Fruit fly (Drosophila melanogaster) whole organism, wandering third instar larva: ENCODE results near the gene Adsl.
A peak's percentile ranks its signal among the peaks of the same experiment; 100 is the strongest.

Experiments
- Abd-B ChIP-seq: fragments of >200 bp; optimal IDR thresholded peaks from 2 replicates; lab custom pipeline; 2017; ENCODE audit warnings: missing biosample characterization, missing genetic modification characterization
- CG32264 ChIP-seq: fragments of 200-800 bp; sonication (Bioruptor generic); optimal IDR thresholded peaks from 2 replicates; lab custom pipeline; 2016; ENCODE audit warnings: missing biosample characterization, missing genetic modification characterization
- CG9705 ChIP-seq: fragments of 200-800 bp; sonication (Bioruptor generic); optimal IDR thresholded peaks from 2 replicates; lab custom pipeline; 2018; ENCODE audit warnings: missing biosample characterization, mild to moderate bottlenecking, missing genetic modification characterization
- CrebA ChIP-seq: fragments of 200-800 bp; sonication (Bioruptor generic); optimal IDR thresholded peaks from 2 replicates; lab custom pipeline; 2016; ENCODE audit warnings: missing biosample characterization, mild to moderate bottlenecking, missing genetic modification characterization, borderline replicate concordance
- Dfd ChIP-seq: fragments of >200 bp; optimal IDR thresholded peaks from 2 replicates; lab custom pipeline; 2017; ENCODE audit warnings: missing biosample characterization, missing genetic modification characterization
- Dif ChIP-seq: fragments of 200-275, 200-300 bp; sonication (Bioruptor generic); optimal IDR thresholded peaks from 2 replicates; lab custom pipeline; 2018; ENCODE audit warnings: missing biosample characterization, missing genetic modification characterization; ENCODE audit not compliant: partially characterized antibody
- GATAd ChIP-seq: sonication (Bioruptor generic); optimal IDR thresholded peaks from 2 replicates; lab custom pipeline; 2016; ENCODE audit warnings: missing biosample characterization, missing genetic modification characterization
- HLH106 ChIP-seq: fragments of 200-800 bp; optimal IDR thresholded peaks from 3 replicates; lab custom pipeline; 2019; ENCODE audit warnings: missing biosample characterization, mild to moderate bottlenecking, missing genetic modification characterization, moderate library complexity
- Hnf4 ChIP-seq: fragments of 200-800 bp; sonication (Bioruptor generic); optimal IDR thresholded peaks from 2 replicates; lab custom pipeline; 2016; ENCODE audit warnings: missing biosample characterization, mild to moderate bottlenecking, missing genetic modification characterization
- Hr78 ChIP-seq: fragments of >200 bp; optimal IDR thresholded peaks from 2 replicates; lab custom pipeline; 2017; ENCODE audit warnings: missing biosample characterization, missing genetic modification characterization
- Hr83 ChIP-seq: fragments of 200-300 bp; sonication (Bioruptor generic); optimal IDR thresholded peaks from 2 replicates; lab custom pipeline; 2016; ENCODE audit warnings: missing biosample characterization, mild to moderate bottlenecking, missing genetic modification characterization, moderate library complexity; ENCODE audit not compliant: poor library complexity, severe bottlenecking
- Jra ChIP-seq: sonication (Bioruptor generic); optimal IDR thresholded peaks from 2 replicates; lab custom pipeline; 2016; ENCODE audit warnings: missing biosample characterization, missing genetic modification characterization
- Mio ChIP-seq: sonication (Bioruptor generic); optimal IDR thresholded peaks from 2 replicates; lab custom pipeline; 2016; ENCODE audit warnings: missing biosample characterization, missing genetic modification characterization
- Myc ChIP-seq: fragments of >200 bp; optimal IDR thresholded peaks from 2 replicates; lab custom pipeline; 2017
- N ChIP-seq: fragments of >200 bp; optimal IDR thresholded peaks from 2 replicates; lab custom pipeline; 2018; ENCODE audit warnings: missing biosample characterization, missing external identifiers, missing genetic modification characterization
- OdsH ChIP-seq: fragments of 200-800 bp; sonication (Bioruptor generic); optimal IDR thresholded peaks from 2 replicates; lab custom pipeline; 2016; ENCODE audit warnings: missing biosample characterization, mild to moderate bottlenecking, missing genetic modification characterization
- Rel ChIP-seq, 2 experiments: fragments of 200-800 bp; sonication (Bioruptor generic) in 1 of 2; optimal IDR thresholded peaks; 2 replicates in 1 of 2; 3 replicates in 1 of 2; lab custom pipeline; 2016 to 2019; ENCODE audit warnings: mild to moderate bottlenecking in 2 of 2, missing biosample characterization in 2 of 2, missing genetic modification characterization in 2 of 2, moderate library complexity in 1 of 2
- Sp1 ChIP-seq: fragments of 200-800 bp; sonication (Bioruptor generic); optimal IDR thresholded peaks from 3 replicates; lab custom pipeline; 2019; ENCODE audit warnings: missing biosample characterization, mild to moderate bottlenecking, missing genetic modification characterization, moderate library complexity
- Vsx2 ChIP-seq: fragments of 200-300, 225-300 bp; sonication (Bioruptor generic); optimal IDR thresholded peaks from 2 replicates; lab custom pipeline; 2018; ENCODE audit warnings: missing biosample characterization, missing genetic modification characterization; ENCODE audit not compliant: partially characterized antibody
- br ChIP-seq: fragments of 200-800 bp; sonication (Bioruptor generic); optimal IDR thresholded peaks from 2 replicates; lab custom pipeline; 2016; ENCODE audit warnings: missing biosample characterization, missing genetic modification characterization
- brk ChIP-seq: fragments of 200-800 bp; sonication (Bioruptor generic); optimal IDR thresholded peaks from 2 replicates; lab custom pipeline; 2016; ENCODE audit warnings: missing biosample characterization, mild to moderate bottlenecking, missing genetic modification characterization
- dl ChIP-seq, 2 experiments: fragments of 175-275, 200-275 bp in 1 of 2; fragments of 200-275 bp in 1 of 2; sonication (Bioruptor generic); optimal IDR thresholded peaks; lab custom pipeline; 2018; ENCODE audit warnings: mild to moderate bottlenecking in 2 of 2, missing biosample characterization in 2 of 2, missing genetic modification characterization in 2 of 2, moderate library complexity in 2 of 2; ENCODE audit not compliant: partially characterized antibody in 2 of 2, insufficient read depth in 1 of 2
- dmrt93B ChIP-seq: fragments of 200-800 bp; sonication (Bioruptor generic); optimal IDR thresholded peaks from 2 replicates; lab custom pipeline; 2018; ENCODE audit warnings: missing biosample characterization, mild to moderate bottlenecking, missing genetic modification characterization
- dsf ChIP-seq: sonication (Bioruptor generic); optimal IDR thresholded peaks from 2 replicates; lab custom pipeline; 2016; ENCODE audit warnings: missing biosample characterization, missing genetic modification characterization, borderline replicate concordance
- ey ChIP-seq: fragments of 200-800 bp; sonication (Bioruptor generic); optimal IDR thresholded peaks from 2 replicates; lab custom pipeline; 2016; ENCODE audit warnings: missing biosample characterization, missing genetic modification characterization
- foxo ChIP-seq, 2 experiments: fragments of 200-800 bp; sonication (Bioruptor generic); optimal IDR thresholded peaks; 2 replicates in 1 of 2; 3 replicates in 1 of 2; lab custom pipeline; 2016 to 2017; ENCODE audit warnings: missing biosample characterization in 2 of 2, missing genetic modification characterization in 2 of 2
- fru ChIP-seq: fragments of 200-800 bp; sonication (Bioruptor generic); optimal IDR thresholded peaks from 3 replicates; lab custom pipeline; 2016; ENCODE audit warnings: missing biosample characterization, mild to moderate bottlenecking, missing genetic modification characterization
- h ChIP-seq: fragments of 200-800 bp; sonication (Bioruptor generic); optimal IDR thresholded peaks from 3 replicates; lab custom pipeline; 2016; ENCODE audit warnings: missing biosample characterization, mild to moderate bottlenecking, missing genetic modification characterization
- jim ChIP-seq: fragments of 175-275, 200-325 bp; sonication (Bioruptor generic); optimal IDR thresholded peaks from 2 replicates; lab custom pipeline; 2016; ENCODE audit warnings: missing biosample characterization, mild to moderate bottlenecking, missing genetic modification characterization
- lola ChIP-seq: fragments of >200 bp; optimal IDR thresholded peaks from 2 replicates; lab custom pipeline; 2017; ENCODE audit warnings: missing biosample characterization, missing genetic modification characterization
- pan ChIP-seq: fragments of >200 bp; optimal IDR thresholded peaks from 2 replicates; lab custom pipeline; 2017
- psq ChIP-seq: fragments of 200-800 bp; sonication (Bioruptor generic); optimal IDR thresholded peaks from 3 replicates; lab custom pipeline; 2017; ENCODE audit warnings: missing biosample characterization, mild to moderate bottlenecking, missing genetic modification characterization, moderate library complexity
- rgr ChIP-seq: fragments of 200-800 bp; sonication (Bioruptor generic); optimal IDR thresholded peaks from 3 replicates; lab custom pipeline; 2016; ENCODE audit warnings: missing biosample characterization, mild to moderate bottlenecking, missing genetic modification characterization
- sage ChIP-seq: fragments of 200-800 bp; sonication (Bioruptor generic); optimal IDR thresholded peaks from 2 replicates; lab custom pipeline; 2016; ENCODE audit warnings: missing biosample characterization, mild to moderate bottlenecking, missing genetic modification characterization
- sv ChIP-seq: fragments of 200-800 bp; sonication (Bioruptor generic); optimal IDR thresholded peaks from 3 replicates; lab custom pipeline; 2016; ENCODE audit warnings: missing biosample characterization, missing genetic modification characterization
- tai ChIP-seq: sonication (Bioruptor generic); optimal IDR thresholded peaks from 2 replicates; lab custom pipeline; 2016; ENCODE audit warnings: missing biosample characterization, missing genetic modification characterization
- usp ChIP-seq: fragments of >200 bp; optimal IDR thresholded peaks from 2 replicates; lab custom pipeline; 2017; ENCODE audit warnings: missing biosample characterization, missing genetic modification characterization
- woc ChIP-seq: sonication (Bioruptor generic); optimal IDR thresholded peaks from 2 replicates; lab custom pipeline; 2016; ENCODE audit warnings: missing biosample characterization, mild to moderate bottlenecking, missing genetic modification characterization

Gene Adsl

dm6 chr3R:17059811-17060169 is 38.9 kb upstream of the Adsl start:
- TF ChIP-seq Dif (GFP tag; lab: Kevin White, UChicago) (peak; percentile 34), Hnf4 (GFP tag; lab: Kevin White, UChicago) (no peak), woc (GFP tag; lab: Kevin White, UChicago) (no peak), CG9705 (GFP tag; lab: Kevin White, UChicago) (no peak), HLH106 (no peak), dl (GFP tag; optimal IDR thresholded peaks at IDR 0.05; lab: Kevin White, UChicago; ENCODE audit: insufficient read depth in 1 of 2, partially characterized antibody in 2 of 2) (peak in 1 of 2 experiments; percentile 27)

- peak; percentile 83 for TF ChIP-seq Hr83
- TF ChIP-seq h (GFP tag; lab: Kevin White, UChicago): peak; percentile 38
- peak; percentile 14 for TF ChIP-seq Hr78
- peak; percentile 24 for TF ChIP-seq br (GFP tag; lab: Kevin White, UChicago)
- TF ChIP-seq CG32264 (GFP tag; lab: Kevin White, UChicago): no peak
- no peak for TF ChIP-seq sage (GFP tag; lab: Kevin White, UChicago)
- peak; percentile 60 for TF ChIP-seq OdsH (GFP tag; lab: Kevin White, UChicago)
- peak; percentile 72 for TF ChIP-seq N
- TF ChIP-seq lola (GFP tag; lab: Kevin White, UChicago): no peak
- peak; percentile 70 for TF ChIP-seq ey (GFP tag; lab: Kevin White, UChicago)
- peak; percentile 12 for TF ChIP-seq CrebA (GFP tag; lab: Kevin White, UChicago)
- TF ChIP-seq woc (GFP tag; lab: Kevin White, UChicago): no peak
- TF ChIP-seq Dfd (GFP tag; lab: Kevin White, UChicago): no peak
- peak; percentile 46 for TF ChIP-seq Jra
- TF ChIP-seq Sp1 (GFP tag; lab: Kevin White, UChicago): peak; percentile 34
- peak; percentile 69 for TF ChIP-seq fru (GFP tag; lab: Kevin White, UChicago)
- TF ChIP-seq usp: no peak
- TF ChIP-seq dsf (GFP tag; lab: Kevin White, UChicago): no peak
- TF ChIP-seq brk (GFP tag; lab: Kevin White, UChicago): peak; percentile 83
- TF ChIP-seq sv (GFP tag; lab: Kevin White, UChicago): no peak
- peak; percentile 23 for TF ChIP-seq Rel (GFP tag; optimal IDR thresholded peaks at IDR 0.05; lab: Kevin White, UChicago)
- TF ChIP-seq Rel (tag; optimal IDR thresholded peaks at IDR 0.05; lab: Kevin White, UChicago): no peak
- TF ChIP-seq foxo (GFP tag; optimal IDR thresholded peaks at IDR 0.05; lab: Kevin White, UChicago): peak in 1 of 2 experiments; percentile 67
- TF ChIP-seq Myc (lab: Kevin White, UChicago): no peak
- peak in 1 of 2 experiments; percentile 58 for TF ChIP-seq dl (GFP tag; optimal IDR thresholded peaks at IDR 0.05; lab: Kevin White, UChicago; ENCODE audit: insufficient read depth in 1 of 2, partially characterized antibody in 2 of 2)
- TF ChIP-seq Mio: no peak
- TF ChIP-seq GATAd: no peak
- peak; percentile 17 for TF ChIP-seq Dif (GFP tag; lab: Kevin White, UChicago)
- TF ChIP-seq Abd-B (GFP tag; lab: Kevin White, UChicago): no peak
- no peak for TF ChIP-seq pan
- peak; percentile 13 for TF ChIP-seq HLH106
- TF ChIP-seq psq: peak; percentile 53
- peak; percentile 48 for TF ChIP-seq rgr (GFP tag; lab: Kevin White, UChicago)
- no peak for TF ChIP-seq tai (GFP tag; lab: Kevin White, UChicago)
- TF ChIP-seq dmrt93B (GFP tag; lab: Kevin White, UChicago): peak; percentile 60
- no peak for TF ChIP-seq Hnf4 (GFP tag; lab: Kevin White, UChicago)
- TF ChIP-seq CG9705 (GFP tag; lab: Kevin White, UChicago): peak; percentile 22
- TF ChIP-seq Vsx2 (GFP tag; lab: Kevin White, UChicago): no peak
- TF ChIP-seq jim (GFP tag; lab: Kevin White, UChicago): peak; percentile 56
Measured at dm6 chr3R:17059100-17059810, 38.3 kb upstream of the Adsl start.
